Worm (Caenorhabditis elegans): ENCODE data around the gene cnc-3.

- TF ChIP-seq nhr-12 (tag; optimal IDR thresholded peaks at IDR 0.05) (no peak), lsy-12 (tag; optimal IDR thresholded peaks at IDR 0.05) (no peak), ceh-82 (tag; optimal IDR thresholded peaks at IDR 0.05) (no peak), jun-1 (tag; optimal IDR thresholded peaks at IDR 0.05) (no peak)
Observed at ce11 chrV:1486031-1486430, 38.2 kb downstream of the cnc-3 start.
